Fruit fly (Drosophila melanogaster): ENCODE results near the gene CG34178.

The CG34178 gene

DNA sequence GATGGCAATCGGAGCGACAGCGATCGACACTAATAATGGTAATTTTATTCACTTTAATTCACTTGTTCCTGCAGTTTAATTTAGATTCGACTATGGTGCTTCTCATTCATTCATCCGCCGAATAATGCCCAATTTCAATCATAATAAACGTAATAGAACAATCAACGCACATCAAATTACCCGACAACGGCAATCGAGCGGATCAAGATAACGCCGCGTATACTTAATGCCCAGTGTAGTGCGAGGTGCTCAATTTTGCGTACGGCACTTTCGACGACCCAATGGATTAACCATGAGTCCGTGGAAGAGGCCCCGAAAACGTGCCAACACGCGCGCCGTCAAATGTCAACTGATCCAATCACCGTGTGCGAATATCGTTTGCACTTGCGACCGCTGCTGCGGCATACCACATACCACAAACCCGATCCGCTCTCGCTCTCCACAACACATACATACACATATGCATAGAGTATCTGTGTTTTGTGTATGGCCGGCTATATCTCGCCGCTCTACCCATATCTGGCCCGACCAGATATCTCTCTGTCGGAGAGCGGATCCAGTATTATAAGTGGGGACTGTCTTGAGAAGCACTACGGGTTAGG is 43.1 kb downstream of the CG34178 start, which contains the start of gene ine (continued):
- TF ChIP-seq Drgx (GFP tag; IDR thresholded peaks at IDR 0.05) (peak; percentile 46; the same call in 1 of the 2 replicates), maf-S (GFP tag; optimal IDR thresholded peaks at IDR 0.05) (no peak), CG10565 (GFP tag; optimal IDR thresholded peaks at IDR 0.05) (no peak), Med (GFP tag) (peak; percentile 74), Poxn (GFP tag; IDR thresholded peaks at IDR 0.05) (no peak), gem (tag; optimal IDR thresholded peaks at IDR 0.05) (no peak), CG10543 (GFP tag; optimal IDR thresholded peaks at IDR 0.05) (no peak), CG3281 (GFP tag; optimal IDR thresholded peaks at IDR 0.05) (no peak), CTCF (GFP tag; optimal IDR thresholded peaks at IDR 0.05) (no peak), Lim3 (GFP tag; IDR thresholded peaks at IDR 0.05) (no peak), CG1024 (GFP tag; IDR thresholded peaks at IDR 0.05) (no peak), zfh1 (GFP tag; IDR thresholded peaks at IDR 0.05) (0 out of 3 replicates have a peak, but pooled peaks have one; percentile 17), unpg (GFP tag; optimal IDR thresholded peaks at IDR 0.05) (no peak), pros (GFP tag; optimal IDR thresholded peaks at IDR 0.05) (no peak), CG32532 (GFP tag; IDR thresholded peaks at IDR 0.05) (peak; percentile 22; the same call in 1 of the 2 replicates), Bteb2 (GFP tag; optimal IDR thresholded peaks at IDR 0.05) (no peak), Ada2b (GFP tag; IDR thresholded peaks at IDR 0.05) (no peak), nom (GFP tag; optimal IDR thresholded peaks at IDR 0.05) (no peak), CG16813 (GFP tag; IDR thresholded peaks at IDR 0.05; ENCODE audit: partially characterized antibody) (no peak), so (GFP tag; IDR thresholded peaks at IDR 0.05) (0 out of 3 replicates have a peak, but pooled peaks have one; percentile 23), otp (GFP tag; IDR thresholded peaks at IDR 0.05) (no peak), CG13287 (GFP tag; IDR thresholded peaks at IDR 0.05; ENCODE audit: partially characterized antibody) (peak; percentile 34; the same call in 1 of the 2 replicates), lilli (GFP tag; optimal IDR thresholded peaks at IDR 0.05) (no peak), al (GFP tag; IDR thresholded peaks at IDR 0.05) (no peak), stwl (tag; optimal IDR thresholded peaks at IDR 0.05) (no peak), CG17568 (GFP tag; optimal IDR thresholded peaks at IDR 0.05) (no peak), dysf (GFP tag; IDR thresholded peaks at IDR 0.05) (no peak), nerfin-1 (tag; optimal IDR thresholded peaks at IDR 0.05) (no peak), ranshi (GFP tag; IDR thresholded peaks at IDR 0.05) (0 out of 2 replicates have a peak, but pooled peaks have one; percentile 33), danr (GFP tag; IDR thresholded peaks at IDR 0.05) (no peak), fru (optimal IDR thresholded peaks at IDR 0.05) (no peak), CG17186 (GFP tag; optimal IDR thresholded peaks at IDR 0.05) (no peak), CG8290 (GFP tag; optimal IDR thresholded peaks at IDR 0.05) (no peak), CG8290 (tag; optimal IDR thresholded peaks at IDR 0.05) (no peak), Hr78 (GFP tag; optimal IDR thresholded peaks at IDR 0.05) (peak in 1 of 2 experiments; percentile 4), Abd-B (GFP tag; optimal IDR thresholded peaks at IDR 0.05) (no peak), Jarid2 (GFP tag; optimal IDR thresholded peaks at IDR 0.05) (peak; percentile 56), org-1 (GFP tag; optimal IDR thresholded peaks at IDR 0.05) (no peak), CG3838 (GFP tag; optimal IDR thresholded peaks at IDR 0.05) (no peak), rib (GFP tag; IDR thresholded peaks at IDR 0.05) (peak; percentile 54; the same call in 1 of the 2 replicates), CG4854 (GFP tag; optimal IDR thresholded peaks at IDR 0.05) (no peak), PHDP (tag; optimal IDR thresholded peaks at IDR 0.05) (no peak), Usf (GFP tag; optimal IDR thresholded peaks at IDR 0.05) (no peak), CG6854 (GFP tag; optimal IDR thresholded peaks at IDR 0.05) (no peak), luna (GFP tag; optimal IDR thresholded peaks at IDR 0.05) (no peak), CG10209 (GFP tag; optimal IDR thresholded peaks at IDR 0.05) (no peak), kah (GFP tag; optimal IDR thresholded peaks at IDR 0.05) (no peak), cg (GFP tag; optimal IDR thresholded peaks at IDR 0.05) (peak; percentile 50), vfl (GFP tag; optimal IDR thresholded peaks at IDR 0.05) (no peak), bsh (GFP tag; optimal IDR thresholded peaks at IDR 0.05) (no peak), sr (GFP tag; IDR thresholded peaks at IDR 0.05) (no peak)
